Worm (Caenorhabditis elegans): ENCODE measurements around the gene pfd-4.

- TF ChIP-seq nfya-1 (tag; optimal IDR thresholded peaks at IDR 0.05) (no peak), F13H6.1 (tag; optimal IDR thresholded peaks at IDR 0.05) (no peak), hlh-13 (GFP tag; optimal IDR thresholded peaks at IDR 0.05) (no peak), dve-1 (tag; optimal IDR thresholded peaks at IDR 0.05) (no peak), sox-4 (tag; optimal IDR thresholded peaks at IDR 0.05) (no peak), pqm-1 (tag; optimal IDR thresholded peaks at IDR 0.05) (no peak), ref-2 (tag; optimal IDR thresholded peaks at IDR 0.05) (no peak), ceh-6 (GFP tag; optimal IDR thresholded peaks at IDR 0.05) (no peak), ztf-16 (tag; optimal IDR thresholded peaks at IDR 0.05) (no peak)
These were observed 12.0 kb downstream of the pfd-4 start, which contains the start of gene B0035.21 for ce11 chrIV:11326939-11327565.

All from whole organism, late embryonic.